Fruit fly (Drosophila melanogaster) whole organism, wandering third instar larva: ENCODE results near the gene CG4119.

ENCODE experiments used
- Abd-B ChIP-seq: fragments of >200 bp; optimal IDR thresholded peaks from 2 replicates; lab custom pipeline; 2017; ENCODE audit warnings: missing biosample characterization, missing genetic modification characterization
- CG32264 ChIP-seq: fragments of 200-800 bp; sonication (Bioruptor generic); optimal IDR thresholded peaks from 2 replicates; lab custom pipeline; 2016; ENCODE audit warnings: missing biosample characterization, missing genetic modification characterization
- CG9705 ChIP-seq: fragments of 200-800 bp; sonication (Bioruptor generic); optimal IDR thresholded peaks from 2 replicates; lab custom pipeline; 2018; ENCODE audit warnings: missing biosample characterization, mild to moderate bottlenecking, missing genetic modification characterization
- CrebA ChIP-seq: fragments of 200-800 bp; sonication (Bioruptor generic); optimal IDR thresholded peaks from 2 replicates; lab custom pipeline; 2016; ENCODE audit warnings: missing biosample characterization, mild to moderate bottlenecking, missing genetic modification characterization, borderline replicate concordance
- Dfd ChIP-seq: fragments of >200 bp; optimal IDR thresholded peaks from 2 replicates; lab custom pipeline; 2017; ENCODE audit warnings: missing biosample characterization, missing genetic modification characterization
- GATAd ChIP-seq: sonication (Bioruptor generic); optimal IDR thresholded peaks from 2 replicates; lab custom pipeline; 2016; ENCODE audit warnings: missing biosample characterization, missing genetic modification characterization
- HLH106 ChIP-seq: fragments of 200-800 bp; optimal IDR thresholded peaks from 3 replicates; lab custom pipeline; 2019; ENCODE audit warnings: missing biosample characterization, mild to moderate bottlenecking, missing genetic modification characterization, moderate library complexity
- Hr78 ChIP-seq: fragments of >200 bp; optimal IDR thresholded peaks from 2 replicates; lab custom pipeline; 2017; ENCODE audit warnings: missing biosample characterization, missing genetic modification characterization
- Hr83 ChIP-seq: fragments of 200-300 bp; sonication (Bioruptor generic); optimal IDR thresholded peaks from 2 replicates; lab custom pipeline; 2016; ENCODE audit warnings: missing biosample characterization, mild to moderate bottlenecking, missing genetic modification characterization, moderate library complexity; ENCODE audit not compliant: poor library complexity, severe bottlenecking
- Jra ChIP-seq: sonication (Bioruptor generic); optimal IDR thresholded peaks from 2 replicates; lab custom pipeline; 2016; ENCODE audit warnings: missing biosample characterization, missing genetic modification characterization
- Mio ChIP-seq: sonication (Bioruptor generic); optimal IDR thresholded peaks from 2 replicates; lab custom pipeline; 2016; ENCODE audit warnings: missing biosample characterization, missing genetic modification characterization
- Myc ChIP-seq: fragments of >200 bp; optimal IDR thresholded peaks from 2 replicates; lab custom pipeline; 2017
- N ChIP-seq: fragments of >200 bp; optimal IDR thresholded peaks from 2 replicates; lab custom pipeline; 2018; ENCODE audit warnings: missing biosample characterization, missing external identifiers, missing genetic modification characterization
- OdsH ChIP-seq: fragments of 200-800 bp; sonication (Bioruptor generic); optimal IDR thresholded peaks from 2 replicates; lab custom pipeline; 2016; ENCODE audit warnings: missing biosample characterization, mild to moderate bottlenecking, missing genetic modification characterization
- Rel ChIP-seq, 2 experiments: fragments of 200-800 bp; sonication (Bioruptor generic) in 1 of 2; optimal IDR thresholded peaks; 2 replicates in 1 of 2; 3 replicates in 1 of 2; lab custom pipeline; 2016 to 2019; ENCODE audit warnings: mild to moderate bottlenecking in 2 of 2, missing biosample characterization in 2 of 2, missing genetic modification characterization in 2 of 2, moderate library complexity in 1 of 2
- Sp1 ChIP-seq: fragments of 200-800 bp; sonication (Bioruptor generic); optimal IDR thresholded peaks from 3 replicates; lab custom pipeline; 2019; ENCODE audit warnings: missing biosample characterization, mild to moderate bottlenecking, missing genetic modification characterization, moderate library complexity
- Vsx2 ChIP-seq: fragments of 200-300, 225-300 bp; sonication (Bioruptor generic); optimal IDR thresholded peaks from 2 replicates; lab custom pipeline; 2018; ENCODE audit warnings: missing biosample characterization, missing genetic modification characterization; ENCODE audit not compliant: partially characterized antibody
- br ChIP-seq: fragments of 200-800 bp; sonication (Bioruptor generic); optimal IDR thresholded peaks from 2 replicates; lab custom pipeline; 2016; ENCODE audit warnings: missing biosample characterization, missing genetic modification characterization
- brk ChIP-seq: fragments of 200-800 bp; sonication (Bioruptor generic); optimal IDR thresholded peaks from 2 replicates; lab custom pipeline; 2016; ENCODE audit warnings: missing biosample characterization, mild to moderate bottlenecking, missing genetic modification characterization
- dmrt93B ChIP-seq: fragments of 200-800 bp; sonication (Bioruptor generic); optimal IDR thresholded peaks from 2 replicates; lab custom pipeline; 2018; ENCODE audit warnings: missing biosample characterization, mild to moderate bottlenecking, missing genetic modification characterization
- dsf ChIP-seq: sonication (Bioruptor generic); optimal IDR thresholded peaks from 2 replicates; lab custom pipeline; 2016; ENCODE audit warnings: missing biosample characterization, missing genetic modification characterization, borderline replicate concordance
- ey ChIP-seq: fragments of 200-800 bp; sonication (Bioruptor generic); optimal IDR thresholded peaks from 2 replicates; lab custom pipeline; 2016; ENCODE audit warnings: missing biosample characterization, missing genetic modification characterization
- foxo ChIP-seq, 2 experiments: fragments of 200-800 bp; sonication (Bioruptor generic); optimal IDR thresholded peaks; 2 replicates in 1 of 2; 3 replicates in 1 of 2; lab custom pipeline; 2016 to 2017; ENCODE audit warnings: missing biosample characterization in 2 of 2, missing genetic modification characterization in 2 of 2
- fru ChIP-seq: fragments of 200-800 bp; sonication (Bioruptor generic); optimal IDR thresholded peaks from 3 replicates; lab custom pipeline; 2016; ENCODE audit warnings: missing biosample characterization, mild to moderate bottlenecking, missing genetic modification characterization
- h ChIP-seq: fragments of 200-800 bp; sonication (Bioruptor generic); optimal IDR thresholded peaks from 3 replicates; lab custom pipeline; 2016; ENCODE audit warnings: missing biosample characterization, mild to moderate bottlenecking, missing genetic modification characterization
- jim ChIP-seq: fragments of 175-275, 200-325 bp; sonication (Bioruptor generic); optimal IDR thresholded peaks from 2 replicates; lab custom pipeline; 2016; ENCODE audit warnings: missing biosample characterization, mild to moderate bottlenecking, missing genetic modification characterization
- lola ChIP-seq: fragments of >200 bp; optimal IDR thresholded peaks from 2 replicates; lab custom pipeline; 2017; ENCODE audit warnings: missing biosample characterization, missing genetic modification characterization
- pan ChIP-seq: fragments of >200 bp; optimal IDR thresholded peaks from 2 replicates; lab custom pipeline; 2017
- psq ChIP-seq: fragments of 200-800 bp; sonication (Bioruptor generic); optimal IDR thresholded peaks from 3 replicates; lab custom pipeline; 2017; ENCODE audit warnings: missing biosample characterization, mild to moderate bottlenecking, missing genetic modification characterization, moderate library complexity
- rgr ChIP-seq: fragments of 200-800 bp; sonication (Bioruptor generic); optimal IDR thresholded peaks from 3 replicates; lab custom pipeline; 2016; ENCODE audit warnings: missing biosample characterization, mild to moderate bottlenecking, missing genetic modification characterization
- sage ChIP-seq: fragments of 200-800 bp; sonication (Bioruptor generic); optimal IDR thresholded peaks from 2 replicates; lab custom pipeline; 2016; ENCODE audit warnings: missing biosample characterization, mild to moderate bottlenecking, missing genetic modification characterization
- sv ChIP-seq: fragments of 200-800 bp; sonication (Bioruptor generic); optimal IDR thresholded peaks from 3 replicates; lab custom pipeline; 2016; ENCODE audit warnings: missing biosample characterization, missing genetic modification characterization
- tai ChIP-seq: sonication (Bioruptor generic); optimal IDR thresholded peaks from 2 replicates; lab custom pipeline; 2016; ENCODE audit warnings: missing biosample characterization, missing genetic modification characterization
- usp ChIP-seq: fragments of >200 bp; optimal IDR thresholded peaks from 2 replicates; lab custom pipeline; 2017; ENCODE audit warnings: missing biosample characterization, missing genetic modification characterization
- woc ChIP-seq: sonication (Bioruptor generic); optimal IDR thresholded peaks from 2 replicates; lab custom pipeline; 2016; ENCODE audit warnings: missing biosample characterization, mild to moderate bottlenecking, missing genetic modification characterization

Gene CG4119

DNA sequence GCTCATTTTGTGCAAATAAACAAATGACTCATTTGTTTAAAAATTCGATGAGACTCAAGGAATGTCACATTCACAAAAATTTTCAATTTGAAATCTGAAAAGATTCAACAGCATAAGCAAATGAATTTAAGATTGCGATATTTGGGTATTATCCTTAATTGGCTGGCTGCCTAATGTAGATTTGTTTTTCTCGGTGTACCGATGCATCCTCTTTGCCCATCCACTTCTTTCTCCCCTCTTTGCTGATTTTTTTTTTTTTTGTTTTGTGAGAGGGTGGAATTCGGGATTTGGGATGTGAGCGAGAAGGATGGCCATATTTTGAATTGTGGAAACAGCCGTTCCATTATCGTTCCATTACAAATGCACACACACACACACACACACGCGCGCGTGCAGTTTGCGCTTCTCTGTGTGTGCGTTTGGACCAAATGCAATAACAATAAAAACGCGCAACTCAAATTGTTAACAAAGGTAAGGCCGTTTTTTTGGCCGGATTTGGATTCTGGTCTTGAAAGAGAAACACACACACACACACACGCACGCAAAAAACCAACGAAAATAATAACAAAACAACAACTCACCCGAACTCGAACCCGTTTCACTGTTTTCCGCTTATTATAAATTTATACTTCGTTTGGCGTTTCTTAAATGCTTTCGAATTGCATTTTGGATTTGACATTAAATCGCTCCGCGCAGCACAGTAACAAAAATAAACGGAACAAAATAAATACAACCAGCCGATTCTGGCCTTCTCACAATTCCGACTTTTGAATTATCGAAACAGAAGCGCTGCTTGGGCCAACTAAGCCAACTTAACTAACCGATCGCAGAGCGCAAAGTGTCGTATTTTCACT lies 13.5 kb downstream of the CG4119 start:
- TF ChIP-seq woc (GFP tag; lab: Kevin White, UChicago), result peak; percentile 74
- TF ChIP-seq Mio (GFP tag; lab: Kevin White, UChicago), result no peak
- TF ChIP-seq usp (GFP tag; lab: Kevin White, UChicago), result no peak
- TF ChIP-seq foxo (GFP tag; optimal IDR thresholded peaks at IDR 0.05; lab: Kevin White, UChicago), result peak in 1 of 2 experiments; percentile 84
- peak; percentile 77 for TF ChIP-seq OdsH (GFP tag; lab: Kevin White, UChicago)
- peak; percentile 70 for TF ChIP-seq rgr (GFP tag; lab: Kevin White, UChicago)
- TF ChIP-seq dsf (GFP tag; lab: Kevin White, UChicago), result no peak
- TF ChIP-seq CG32264 (GFP tag; lab: Kevin White, UChicago), result peak; percentile 21
- TF ChIP-seq dmrt93B (GFP tag; lab: Kevin White, UChicago), result peak; percentile 46
- TF ChIP-seq ey (GFP tag; lab: Kevin White, UChicago), result peak; percentile 77
- no peak for TF ChIP-seq CrebA
- TF ChIP-seq HLH106 (tag; lab: Kevin White, UChicago), result peak; percentile 61
- no peak for TF ChIP-seq brk
- TF ChIP-seq CG9705, result peak; percentile 15
- no peak for TF ChIP-seq Vsx2 (GFP tag; lab: Kevin White, UChicago)
- TF ChIP-seq sage (GFP tag; lab: Kevin White, UChicago), result no peak
- TF ChIP-seq Hr78 (GFP tag; lab: Kevin White, UChicago), result no peak
- no peak for TF ChIP-seq Hr83
- TF ChIP-seq h (GFP tag; lab: Kevin White, UChicago), result peak; percentile 75
- peak; percentile 67 for TF ChIP-seq psq (GFP tag; lab: Kevin White, UChicago)
- no peak for TF ChIP-seq GATAd (GFP tag; lab: Kevin White, UChicago)
- peak; percentile 55 for TF ChIP-seq Jra (GFP tag; lab: Kevin White, UChicago)
- no peak for TF ChIP-seq Rel (GFP tag; optimal IDR thresholded peaks at IDR 0.05; lab: Kevin White, UChicago)
- TF ChIP-seq Rel (tag; optimal IDR thresholded peaks at IDR 0.05; lab: Kevin White, UChicago), result no peak
- no peak for TF ChIP-seq N (GFP tag; lab: Kevin White, UChicago)
- TF ChIP-seq Sp1 (GFP tag; lab: Kevin White, UChicago), result peak; percentile 72
- TF ChIP-seq Dfd (GFP tag; lab: Kevin White, UChicago), result peak; percentile 35
- TF ChIP-seq jim (GFP tag; lab: Kevin White, UChicago), result peak; percentile 71
- peak; percentile 64 for TF ChIP-seq br
- TF ChIP-seq Myc (lab: Kevin White, UChicago), result no peak
- peak; percentile 80 for TF ChIP-seq fru (GFP tag; lab: Kevin White, UChicago)

DNA sequence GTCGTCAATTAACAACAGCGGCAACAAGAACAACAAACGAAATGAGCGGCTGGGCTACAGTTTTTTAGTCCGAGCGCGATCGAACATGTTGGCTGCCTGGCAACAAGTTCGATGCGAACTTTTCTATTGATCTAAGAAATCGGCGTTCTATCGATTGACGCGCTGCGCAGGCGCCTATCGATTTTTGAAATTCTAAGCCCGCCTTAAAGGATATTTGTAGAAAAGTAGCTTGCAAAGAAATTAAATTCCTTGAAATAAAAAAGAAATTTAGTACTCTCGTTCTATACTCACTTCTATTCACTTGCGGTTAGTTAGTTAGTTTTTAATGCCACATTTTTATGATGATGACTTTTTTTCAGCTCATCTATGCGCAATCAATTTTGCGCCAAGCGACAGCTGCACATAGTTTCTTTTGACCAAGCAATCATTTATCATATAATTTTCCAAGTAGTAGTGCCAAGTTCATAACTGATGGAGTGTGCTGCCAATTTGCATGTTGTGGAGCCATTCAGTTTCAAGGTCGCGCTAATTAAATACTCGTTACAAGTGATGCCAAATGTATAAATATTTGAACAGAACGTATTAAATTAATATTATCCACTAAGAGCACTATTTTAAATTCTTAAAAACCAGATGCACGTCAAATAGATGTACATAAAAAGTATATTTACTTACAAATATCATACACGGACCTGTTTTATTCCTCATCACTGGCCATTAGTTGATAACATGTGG lies 14.2 kb downstream of the CG4119 start, which contains the start of the genes Tre1 and Gr5a:
Gene Tre1 (minus strand): TSS at position 45 of the 735 bp plus-strand sequence.
Gene Gr5a (plus strand): TSS at position 685 of the 735 bp plus-strand sequence.
- TF ChIP-seq Hr78 (GFP tag; lab: Kevin White, UChicago), result no peak
- no peak for TF ChIP-seq sv
- TF ChIP-seq pan, result no peak
- no peak for TF ChIP-seq Jra (GFP tag; lab: Kevin White, UChicago)
- no peak for TF ChIP-seq CG9705
- TF ChIP-seq brk, result no peak
- TF ChIP-seq ey (GFP tag; lab: Kevin White, UChicago), result no peak
- no peak for TF ChIP-seq tai (GFP tag; lab: Kevin White, UChicago)
- no peak for TF ChIP-seq OdsH (GFP tag; lab: Kevin White, UChicago)
- no peak for TF ChIP-seq lola (GFP tag; lab: Kevin White, UChicago)
- TF ChIP-seq jim (GFP tag; lab: Kevin White, UChicago), result no peak
- no peak for TF ChIP-seq Vsx2 (GFP tag; lab: Kevin White, UChicago)
- no peak for TF ChIP-seq br
- TF ChIP-seq Rel (GFP tag; optimal IDR thresholded peaks at IDR 0.05; lab: Kevin White, UChicago), result no peak
- no peak for TF ChIP-seq Rel (tag; optimal IDR thresholded peaks at IDR 0.05; lab: Kevin White, UChicago)
- no peak for TF ChIP-seq Abd-B (GFP tag; lab: Kevin White, UChicago)
- TF ChIP-seq, all 38 proteins: peak for 0
